Worm (Caenorhabditis elegans) whole organism, L1 larva: ENCODE data around the gene fbxa-118.

Experiments
- C34B4.2 ChIP-seq: sonication (generic microtip); optimal IDR thresholded peaks from 2 replicates; lab custom pipeline; 2017; ENCODE audit warnings: mild to moderate bottlenecking, missing genetic modification characterization, missing compliant biosample characterization
- Y116A8C.19 ChIP-seq: sonication (generic microtip); optimal IDR thresholded peaks from 2 replicates; lab custom pipeline; 2016; ENCODE audit warnings: missing compliant biosample characterization, missing genetic modification characterization, borderline replicate concordance
- aha-1 ChIP-seq: fragments of 150-350 bp; optimal IDR thresholded peaks from 2 replicates; lab custom pipeline; 2014; ENCODE audit warnings: missing biosample characterization, missing genetic modification characterization
- aly-2 ChIP-seq: fragments of 150-350 bp; optimal IDR thresholded peaks from 2 replicates; lab custom pipeline; 2014; ENCODE audit warnings: missing biosample characterization, missing genetic modification characterization
- blmp-1 ChIP-seq: fragments of 150-350 bp; optimal IDR thresholded peaks from 2 replicates; lab custom pipeline; 2014; ENCODE audit warnings: missing biosample characterization, missing genetic modification characterization
- ceh-8 ChIP-seq: fragments of 200-800 bp; sonication (Bioruptor generic); optimal IDR thresholded peaks from 2 replicates; lab custom pipeline; 2018; ENCODE audit warnings: mild to moderate bottlenecking, missing genetic modification characterization, moderate library complexity, missing compliant biosample characterization
- efl-3 ChIP-seq: fragments of 200-800 bp; sonication (Bioruptor generic); optimal IDR thresholded peaks from 2 replicates; lab custom pipeline; 2018; ENCODE audit warnings: mild to moderate bottlenecking, missing genetic modification characterization, missing compliant biosample characterization
- egl-13 ChIP-seq: sonication (generic microtip); optimal IDR thresholded peaks from 2 replicates; lab custom pipeline; 2016; ENCODE audit warnings: missing genotype, missing genetic modification reagents, missing genetic modification characterization, missing compliant biosample characterization
- fkh-10 ChIP-seq: sonication (generic microtip); optimal IDR thresholded peaks from 2 replicates; lab custom pipeline; 2017; ENCODE audit warnings: missing biosample characterization, missing genetic modification reagents, missing genetic modification characterization
- fkh-4 ChIP-seq: sonication (generic microtip); optimal IDR thresholded peaks from 2 replicates; lab custom pipeline; 2016; ENCODE audit warnings: missing compliant biosample characterization, missing genetic modification characterization, borderline replicate concordance
- fkh-8 ChIP-seq: sonication (generic microtip); optimal IDR thresholded peaks from 2 replicates; lab custom pipeline; 2016; ENCODE audit warnings: mild to moderate bottlenecking, missing genetic modification characterization, missing compliant biosample characterization
- fos-1 ChIP-seq: fragments of 150-350 bp; optimal IDR thresholded peaks from 2 replicates; lab custom pipeline; 2014; ENCODE audit warnings: missing biosample characterization, missing genetic modification characterization
- grh-1 ChIP-seq: fragments of 200-800 bp; sonication (Bioruptor generic); IDR thresholded peaks from 2 replicates; pipeline ENCODE4 v1.3.6; 2022; ENCODE audit warnings: missing genetic modification reagents, missing genetic modification characterization, missing compliant biosample characterization
- hlh-4 ChIP-seq: sonication (generic microtip); optimal IDR thresholded peaks from 2 replicates; lab custom pipeline; 2016; ENCODE audit warnings: mild to moderate bottlenecking, missing genetic modification characterization, missing compliant biosample characterization
- isw-1 ChIP-seq: fragments of 200-800 bp; sonication (Bioruptor generic); IDR thresholded peaks from 2 replicates; pipeline ENCODE4 v1.3.6; 2022; ENCODE audit warnings: missing genetic modification characterization, missing compliant biosample characterization
- lin-14 ChIP-seq: fragments of 200-800 bp; sonication (Bioruptor generic); optimal IDR thresholded peaks from 2 replicates; lab custom pipeline; 2018; ENCODE audit warnings: mild to moderate bottlenecking, missing genetic modification characterization, moderate library complexity, missing compliant biosample characterization
- lin-35 ChIP-seq, 2 experiments: fragments of 150-350 bp; optimal IDR thresholded peaks; 2 replicates each; lab custom pipeline; 2014; ENCODE audit warnings: missing biosample characterization in 2 of 2, missing genetic modification characterization in 2 of 2, missing genetic modification reagents in 2 of 2
- lir-3 ChIP-seq: sonication (generic microtip); optimal IDR thresholded peaks from 2 replicates; lab custom pipeline; 2016; ENCODE audit warnings: mild to moderate bottlenecking, missing genetic modification characterization, moderate library complexity, missing compliant biosample characterization; ENCODE audit not compliant: poor library complexity
- mab-9 ChIP-seq: fragments of 200-800 bp; sonication (Bioruptor generic); IDR thresholded peaks from 2 replicates; pipeline ENCODE4 v1.3.6; 2022; ENCODE audit warnings: missing genetic modification reagents, missing genetic modification characterization, missing compliant biosample characterization
- mdl-1 ChIP-seq, 2 experiments: fragments of 150-350 bp; optimal IDR thresholded peaks; 2 replicates each; lab custom pipeline; 2014 to 2017; ENCODE audit warnings: missing biosample characterization in 2 of 2, missing genetic modification characterization in 2 of 2, inconsistent platforms in 1 of 2
- mep-1 ChIP-seq: fragments of 150-350 bp; optimal IDR thresholded peaks from 2 replicates; lab custom pipeline; 2014; ENCODE audit warnings: missing biosample characterization, missing genetic modification characterization
- nhr-11 ChIP-seq: fragments of 150-350 bp; optimal IDR thresholded peaks from 2 replicates; lab custom pipeline; 2014; ENCODE audit warnings: missing biosample characterization, missing genetic modification characterization
- nhr-12 ChIP-seq: sonication (generic microtip); optimal IDR thresholded peaks from 2 replicates; lab custom pipeline; 2017; ENCODE audit warnings: missing biosample characterization, missing genetic modification characterization
- nhr-19 ChIP-seq: fragments of 200-800 bp; sonication (Bioruptor generic); conservative IDR thresholded peaks from 2 replicates; pipeline ENCODE4 v1.3.6; 2022; ENCODE audit warnings: missing genetic modification characterization, missing compliant biosample characterization
- nhr-28 ChIP-seq: fragments of 150-350 bp; optimal IDR thresholded peaks from 2 replicates; lab custom pipeline; 2014; ENCODE audit warnings: missing biosample characterization, missing genetic modification characterization
- nhr-47 ChIP-seq: sonication (generic microtip); optimal IDR thresholded peaks from 2 replicates; lab custom pipeline; 2016; ENCODE audit warnings: mild to moderate bottlenecking, missing genetic modification characterization, moderate library complexity, missing compliant biosample characterization
- nhr-85 ChIP-seq: sonication (generic microtip); peaks from one replicate; lab custom pipeline; 2016; ENCODE audit warnings: missing genetic modification characterization, inconsistent platforms, missing compliant biosample characterization
- nhr-90 ChIP-seq: sonication (generic microtip); optimal IDR thresholded peaks from 2 replicates; lab custom pipeline; 2016; ENCODE audit warnings: mild to moderate bottlenecking, missing genetic modification characterization, missing compliant biosample characterization; ENCODE audit not compliant: poor library complexity
- pax-3 ChIP-seq: fragments of 200-800 bp; sonication (Bioruptor generic); optimal IDR thresholded peaks from 2 replicates; lab custom pipeline; 2018; ENCODE audit warnings: mild to moderate bottlenecking, missing genetic modification characterization, moderate library complexity, missing compliant biosample characterization
- tlp-1 ChIP-seq: fragments of 150-350 bp; optimal IDR thresholded peaks from 2 replicates; lab custom pipeline; 2014; ENCODE audit warnings: missing biosample characterization, missing genetic modification characterization
- unc-30 ChIP-seq: sonication (generic microtip); optimal IDR thresholded peaks from 2 replicates; lab custom pipeline; 2017; ENCODE audit warnings: missing biosample characterization, missing genetic modification characterization
- unc-62 ChIP-seq: fragments of 150-350 bp; optimal IDR thresholded peaks from 2 replicates; lab custom pipeline; 2014; ENCODE audit warnings: missing biosample characterization, missing genetic modification reagents, missing genetic modification characterization
- vab-15 ChIP-seq: sonication (generic microtip); optimal IDR thresholded peaks from 2 replicates; lab custom pipeline; 2017; ENCODE audit warnings: missing genotype, mild to moderate bottlenecking, missing genetic modification characterization, missing compliant biosample characterization
- xbp-1 ChIP-seq: sonication (generic microtip); optimal IDR thresholded peaks from 2 replicates; lab custom pipeline; 2016; ENCODE audit warnings: missing genetic modification characterization, missing compliant biosample characterization
- zag-1 ChIP-seq: fragments of 150-350 bp; optimal IDR thresholded peaks from 2 replicates; lab custom pipeline; 2014; ENCODE audit warnings: missing biosample characterization, missing genetic modification characterization
- zip-4 ChIP-seq: fragments of 200-800 bp; sonication (Bioruptor generic); optimal IDR thresholded peaks from 2 replicates; lab custom pipeline; 2018; ENCODE audit warnings: mild to moderate bottlenecking, missing genetic modification characterization, moderate library complexity, missing compliant biosample characterization
- ztf-4 ChIP-seq: fragments of 150-350 bp; optimal IDR thresholded peaks from 2 replicates; lab custom pipeline; 2014; ENCODE audit warnings: missing biosample characterization, missing genetic modification characterization

Gene fbxa-118

ce11 chrV:19777227-19777626 is at the start of gene fbxa-118:
fbxa-118 (minus strand) TSS chrV:19777327.
- TF ChIP-seq Y116A8C.19 (tag; lab: Kevin White, UChicago) (no peak), pax-3 (tag; lab: Kevin White, UChicago) (no peak), nhr-47 (tag; lab: Kevin White, UChicago) (no peak), hlh-4 (tag; lab: Kevin White, UChicago) (no peak), fkh-4 (tag; lab: Kevin White, UChicago) (no peak), lin-14 (no peak), fos-1 (no peak), unc-30 (tag; lab: Kevin White, UChicago) (no peak), fkh-10 (GFP tag; lab: Kevin White, UChicago) (no peak), nhr-28 (tag; lab: Kevin White, UChicago) (no peak), mab-9 (no peak), egl-13 (tag; lab: Kevin White, UChicago) (no peak), mep-1 (tag; lab: Kevin White, UChicago) (no peak), ztf-4 (tag; lab: Kevin White, UChicago) (no peak)

DNA sequence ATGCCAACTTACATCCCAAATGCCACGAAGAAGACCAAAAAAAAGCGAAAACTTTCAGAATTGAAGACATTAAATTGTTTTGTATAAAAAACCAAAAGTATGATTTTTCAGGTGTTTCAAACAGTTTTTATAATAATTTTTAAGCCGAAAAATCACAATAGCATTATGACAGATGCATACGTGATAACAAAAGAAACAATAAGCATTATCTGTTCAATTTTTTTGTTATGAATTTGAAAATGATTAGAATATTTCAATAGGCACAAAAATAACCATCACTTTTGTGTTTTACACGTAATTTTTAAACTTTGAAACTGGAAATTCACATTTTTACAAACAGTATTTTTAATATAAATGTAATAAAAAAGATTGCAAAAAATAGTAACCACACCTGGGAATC is 45.0 kb upstream of the fbxa-118 start, which contains the start of gene Y116F11B.17:
Gene Y116F11B.17, minus strand, starts transcription at position 101 of the 400 bp plus-strand sequence.
- TF ChIP-seq grh-1: no peak
- no peak for TF ChIP-seq efl-3
- TF ChIP-seq nhr-19 (GFP tag; lab: Robert Waterston, UW): no peak
- TF ChIP-seq nhr-90 (tag; lab: Kevin White, UChicago): no peak
- no peak for TF ChIP-seq egl-13 (tag; lab: Kevin White, UChicago)

- TF ChIP-seq mab-9 (no peak), aha-1 (tag; lab: Kevin White, UChicago) (no peak), nhr-11 (tag; lab: Kevin White, UChicago) (no peak), zip-4 (GFP tag; lab: Kevin White, UChicago) (no peak), tlp-1 (tag; lab: Kevin White, UChicago) (no peak), mdl-1 (tag; optimal IDR thresholded peaks at IDR 0.05; lab: Kevin White, UChicago) (no peak), isw-1 (GFP tag; lab: Robert Waterston, UW) (no peak), fkh-8 (tag; lab: Kevin White, UChicago) (no peak), lir-3 (no peak), vab-15 (tag; lab: Kevin White, UChicago) (no peak)
- TF ChIP-seq, all 84 proteins: peak for 0
Observed at ce11 chrV:19820178-19820577, 43.1 kb upstream of the fbxa-118 start.

DNA sequence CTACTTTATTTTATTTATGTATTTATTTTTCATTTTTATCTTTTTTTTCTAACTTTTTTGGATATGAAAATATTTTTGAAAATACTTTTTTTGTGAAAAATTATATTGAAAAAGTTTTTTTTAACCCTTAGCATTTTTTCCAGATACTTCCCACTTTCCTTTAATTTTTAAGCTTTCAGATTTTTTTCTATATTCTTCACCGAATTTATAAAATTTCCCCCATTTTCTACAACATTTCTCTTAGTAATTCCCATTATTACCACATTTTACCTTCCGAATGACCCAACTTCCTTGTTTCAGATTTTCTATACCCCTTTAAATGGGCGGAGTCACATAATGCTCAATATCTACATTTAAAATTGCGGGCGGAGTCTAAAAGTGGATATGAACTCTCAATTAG is 37.7 kb upstream of the fbxa-118 start, which contains the start of gene daf-28:
Gene daf-28, plus strand, starts transcription at position 301 of the 400 bp plus-strand sequence.
- TF ChIP-seq mab-9 (no peak), nhr-12 (tag; lab: Kevin White, UChicago) (no peak), C34B4.2 (tag; lab: Kevin White, UChicago) (no peak), nhr-47 (tag; lab: Kevin White, UChicago) (no peak), nhr-85 (tag; lab: Kevin White, UChicago) (no peak), ceh-8 (GFP tag; lab: Kevin White, UChicago) (no peak), blmp-1 (tag; lab: Kevin White, UChicago) (no peak), zag-1 (tag; lab: Kevin White, UChicago) (no peak), lin-35 (GFP tag; optimal IDR thresholded peaks at IDR 0.05; lab: Kevin White, UChicago) (no peak), xbp-1 (tag; lab: Kevin White, UChicago) (no peak), pax-3 (tag; lab: Kevin White, UChicago) (no peak), fkh-10 (GFP tag; lab: Kevin White, UChicago) (no peak), unc-62 (GFP tag; lab: Kevin White, UChicago) (no peak), aly-2 (tag; lab: Kevin White, UChicago) (no peak)
